Fruit fly (Drosophila melanogaster) whole organism, embryonic: ENCODE measurements around the gene Hand.

Experiments used
- CG1529 ChIP-seq: fragments of 200-800 bp; sonication (Bioruptor generic); optimal IDR thresholded peaks from 3 replicates; lab custom pipeline; 2018; ENCODE audit warnings: missing biosample characterization, missing genetic modification characterization
- CG3065 ChIP-seq: fragments of 200-800 bp; sonication (Bioruptor generic); optimal IDR thresholded peaks from 2 replicates; lab custom pipeline; 2016; ENCODE audit warnings: missing biosample characterization, missing genetic modification characterization
- CG3726 ChIP-seq: fragments of 200-800 bp; sonication (Bioruptor generic); IDR thresholded peaks from 3 replicates; pipeline ENCODE4, ENCODE4 v1.3.6; 2022; ENCODE audit warnings: missing biosample characterization, missing genetic modification characterization
- CG4424 ChIP-seq: fragments of 200-800 bp; sonication (Bioruptor generic); optimal IDR thresholded peaks from 3 replicates; lab custom pipeline; 2016; ENCODE audit warnings: missing biosample characterization, missing genetic modification characterization
- CoRest ChIP-seq: fragments of 200-800 bp; sonication (Bioruptor generic); optimal IDR thresholded peaks from 3 replicates; lab custom pipeline; 2018; ENCODE audit warnings: missing biosample characterization, mild to moderate bottlenecking, missing genetic modification characterization, moderate library complexity
- Dip2 ChIP-seq: fragments of 200-800 bp; sonication (Bioruptor generic); IDR thresholded peaks from 2 replicates; pipeline ENCODE4 v1.3.6; 2022; ENCODE audit warnings: missing biosample characterization, missing genetic modification characterization
- Neu2 ChIP-seq: fragments of 200-800 bp; sonication (Bioruptor generic); optimal IDR thresholded peaks from 3 replicates; lab custom pipeline; 2016; ENCODE audit warnings: missing biosample characterization, missing genetic modification characterization, borderline replicate concordance
- caup ChIP-seq: fragments of 200-800 bp; sonication (Bioruptor generic); optimal IDR thresholded peaks from 3 replicates; lab custom pipeline; 2017; ENCODE audit warnings: missing biosample characterization, mild to moderate bottlenecking, missing genetic modification characterization, moderate library complexity; ENCODE audit not compliant: severe bottlenecking
- jigr1 ChIP-seq: fragments of 200-800 bp; sonication (Bioruptor generic); IDR thresholded peaks from 3 replicates; pipeline ENCODE4 v1.3.6; 2022; ENCODE audit warnings: missing biosample characterization, missing genetic modification characterization
- pan ChIP-seq, 4 experiments: fragments of >200 bp in 3 of 4; fragments of 200-800 bp in 1 of 4; sonication (Bioruptor generic) in 1 of 4; optimal IDR thresholded peaks in 3 of 4; IDR thresholded peaks in 1 of 4; 2 replicates each; pipeline versions ENCODE4 v1.3.6 to Lab custom; 2017 to 2022; ENCODE audit warnings: missing biosample characterization in 2 of 4, missing genetic modification characterization in 2 of 4, mixed read lengths in 1 of 4
- psq ChIP-seq: fragments of 200-800 bp; sonication (Bioruptor generic); optimal IDR thresholded peaks from 2 replicates; lab custom pipeline; 2017; ENCODE audit warnings: missing biosample characterization, missing genetic modification characterization
- slp2 ChIP-seq: fragments of 200-800 bp; sonication (Bioruptor generic); optimal IDR thresholded peaks from 2 replicates; lab custom pipeline; 2016; ENCODE audit warnings: missing biosample characterization, missing genetic modification characterization
- usp ChIP-seq: fragments of >200 bp; optimal IDR thresholded peaks from 2 replicates; lab custom pipeline; 2017; ENCODE audit warnings: missing biosample characterization, missing genetic modification characterization
- vnd ChIP-seq: fragments of 200-800 bp; sonication (Bioruptor generic); IDR thresholded peaks from 3 replicates; pipeline ENCODE4 v1.3.6; 2022; ENCODE audit warnings: missing biosample characterization, missing genetic modification characterization; ENCODE audit not compliant: partially characterized antibody

DNA sequence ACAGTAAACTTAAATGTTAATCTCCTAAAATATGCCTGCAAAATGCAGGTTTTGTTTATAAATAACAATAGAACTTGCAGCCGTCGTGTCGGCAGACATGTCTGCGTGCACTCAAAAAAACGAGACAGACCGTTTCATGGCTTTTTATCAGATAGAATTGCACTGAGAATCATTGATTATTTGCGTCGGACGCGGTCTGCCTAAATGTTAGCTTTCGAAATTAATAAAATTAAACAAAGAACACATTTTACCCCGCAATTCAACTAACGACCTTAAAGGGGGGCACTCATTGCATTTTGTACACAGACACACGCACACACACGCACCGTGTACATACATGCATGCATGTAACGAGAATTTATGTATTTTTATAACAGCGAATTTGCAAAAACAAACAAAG is 18.3 kb downstream of the Hand start:
- TF ChIP-seq vnd (GFP tag; lab: Robert Waterston, UW) (no peak), jigr1 (no peak), Dip2 (GFP tag; lab: Robert Waterston, UW) (no peak), CG4424 (GFP tag; lab: Kevin White, UChicago) (no peak), psq (GFP tag; lab: Kevin White, UChicago) (no peak), pan (optimal IDR thresholded peaks at IDR 0.05; lab: Kevin White, UChicago) (no peak), pan (GFP tag; optimal IDR thresholded peaks at IDR 0.05 in 1 of 2, IDR thresholded peaks at IDR 0.05 in 1 of 2) (peak in 1 of 2 experiments; percentile 27), slp2 (no peak), CG1529 (GFP tag; lab: Kevin White, UChicago) (no peak), usp (no peak), caup (GFP tag; lab: Kevin White, UChicago) (no peak), CG3726 (GFP tag; lab: Robert Waterston, UW) (no peak), Neu2 (GFP tag; lab: Kevin White, UChicago) (no peak), CG3065 (GFP tag; lab: Kevin White, UChicago) (no peak), CoRest (no peak)
